Worm (Caenorhabditis elegans): ENCODE data around the gene H08J19.1.

The H08J19.1 gene

ce11 chrX:15642638-15643037 lies at the start of gene H08J19.1:
Gene H08J19.1, plus strand, starts transcription at chrX:15642938.
- no peak for TF ChIP-seq F44E2.7 (GFP tag; IDR thresholded peaks at IDR 0.05)
- TF ChIP-seq madf-5 (GFP tag; IDR thresholded peaks at IDR 0.05), result no peak
- no peak for TF ChIP-seq ztf-11 (tag; optimal IDR thresholded peaks at IDR 0.05)
- TF ChIP-seq daf-19 (GFP tag; conservative IDR thresholded peaks at IDR 0.05), result no peak

ce11 chrX:15593366-15593765 lies 49.4 kb upstream of the H08J19.1 start:
- TF ChIP-seq nhr-111 (GFP tag; optimal IDR thresholded peaks at IDR 0.05), result no peak
- no peak for TF ChIP-seq Y5F2A.4 (GFP tag; optimal IDR thresholded peaks at IDR 0.05)
- peak in 1 of 2 experiments; percentile 62 for TF ChIP-seq unc-62 (GFP tag; optimal IDR thresholded peaks at IDR 0.05 in 1 of 2)
- TF ChIP-seq unc-62 (tag; optimal IDR thresholded peaks at IDR 0.05), result no peak
- TF ChIP-seq aha-1 (tag), result peak; percentile 80

ce11 chrX:15594019-15594418 lies 48.7 kb upstream of the H08J19.1 start:
- TF ChIP-seq aha-1 (tag) (peak; percentile 11), spr-1 (tag; optimal IDR thresholded peaks at IDR 0.05) (no peak), nhr-25 (tag; optimal IDR thresholded peaks at IDR 0.05; ENCODE audit: borderline replicate concordance, insufficient read depth) (no peak), set-16 (GFP tag; IDR thresholded peaks at IDR 0.05) (peak; percentile 70), daf-8 (GFP tag; IDR thresholded peaks at IDR 0.05) (no peak), T26A8.4 (GFP tag; IDR thresholded peaks at IDR 0.05) (no peak), madf-5 (GFP tag; IDR thresholded peaks at IDR 0.05) (no peak), ama-1 (optimal IDR thresholded peaks at IDR 0.05) (no peak), nhr-48 (tag; optimal IDR thresholded peaks at IDR 0.05) (no peak)

- TF ChIP-seq F44E2.7 (GFP tag; IDR thresholded peaks at IDR 0.05), result no peak
- no peak for TF ChIP-seq pqm-1 (tag; optimal IDR thresholded peaks at IDR 0.05)
- no peak for TF ChIP-seq vab-7 (GFP tag; IDR thresholded peaks at IDR 0.05)
- no peak for TF ChIP-seq nhr-237 (tag; optimal IDR thresholded peaks at IDR 0.05)
- TF ChIP-seq mep-1 (tag; optimal IDR thresholded peaks at IDR 0.05), result no peak
- no peak for TF ChIP-seq zag-1 (tag; optimal IDR thresholded peaks at IDR 0.05)
- no peak for TF ChIP-seq tag-97 (GFP tag; IDR thresholded peaks at IDR 0.05)
- no peak for TF ChIP-seq skn-1 (tag; optimal IDR thresholded peaks at IDR 0.05)
- no peak for TF ChIP-seq ceh-44 (GFP tag; IDR thresholded peaks at IDR 0.05)
- TF ChIP-seq ama-1 (optimal IDR thresholded peaks at IDR 0.05), result no peak
- TF ChIP-seq gei-8 (GFP tag; optimal IDR thresholded peaks at IDR 0.05), result no peak
Observed at ce11 chrX:15597077-15597476, 45.7 kb upstream of the H08J19.1 start, which contains the start of gene K09A9.8. Gene K09A9.8, minus strand, starts transcription at chrX:15597177.

ce11 chrX:15598661-15599384 lies 43.9 kb upstream of the H08J19.1 start:
- TF ChIP-seq saeg-2 (GFP tag; IDR thresholded peaks at IDR 0.05) (0 out of 2 replicates have a peak, but pooled peaks have one; percentile 9), dmd-6 (GFP tag; IDR thresholded peaks at IDR 0.05) (peak; percentile 93), mxl-3 (GFP tag; optimal IDR thresholded peaks at IDR 0.05) (peak; percentile 14), F26F4.8 (GFP tag; conservative IDR thresholded peaks at IDR 0.05) (no peak), nhr-28 (tag; optimal IDR thresholded peaks at IDR 0.05) (peak; percentile 80), hlh-11 (tag; optimal IDR thresholded peaks at IDR 0.05) (peak; percentile 42), aha-1 (tag) (peak; percentile 87), nhr-102 (tag; optimal IDR thresholded peaks at IDR 0.05) (no peak), dve-1 (tag; optimal IDR thresholded peaks at IDR 0.05; ENCODE audit: insufficient read depth) (peak; percentile 42), pqm-1 (tag; optimal IDR thresholded peaks at IDR 0.05) (peak; percentile 74), R02D3.7 (tag; optimal IDR thresholded peaks at IDR 0.05) (no peak), T20F7.1 (GFP tag; optimal IDR thresholded peaks at IDR 0.05) (peak; percentile 27), php-3 (GFP tag; IDR thresholded peaks at IDR 0.05) (peak; percentile 62; the same call in 1 of the 2 replicates), vab-7 (GFP tag; IDR thresholded peaks at IDR 0.05) (no peak), tra-1 (GFP tag; IDR thresholded peaks at IDR 0.05) (peak; percentile 94), nhr-48 (tag; optimal IDR thresholded peaks at IDR 0.05) (peak; percentile 27), mdl-1 (tag; optimal IDR thresholded peaks at IDR 0.05) (peak in 1 of 2 experiments; percentile 12), daf-16 (GFP tag; optimal IDR thresholded peaks at IDR 0.05) (no peak), daf-16 (tag; optimal IDR thresholded peaks at IDR 0.05) (peak; percentile 31)
